Fruit fly (Drosophila melanogaster) whole organism, wandering third instar larva: ENCODE results near the gene CG9649.

Source experiments
- CrebA ChIP-seq: fragments of 200-800 bp; sonication (Bioruptor generic); optimal IDR thresholded peaks from 2 replicates; lab custom pipeline; 2016; ENCODE audit warnings: missing biosample characterization, mild to moderate bottlenecking, missing genetic modification characterization, borderline replicate concordance
- Dif ChIP-seq: fragments of 200-275, 200-300 bp; sonication (Bioruptor generic); optimal IDR thresholded peaks from 2 replicates; lab custom pipeline; 2018; ENCODE audit warnings: missing biosample characterization, missing genetic modification characterization; ENCODE audit not compliant: partially characterized antibody
- HLH106 ChIP-seq: fragments of 200-800 bp; optimal IDR thresholded peaks from 3 replicates; lab custom pipeline; 2019; ENCODE audit warnings: missing biosample characterization, mild to moderate bottlenecking, missing genetic modification characterization, moderate library complexity
- Hr83 ChIP-seq: fragments of 200-300 bp; sonication (Bioruptor generic); optimal IDR thresholded peaks from 2 replicates; lab custom pipeline; 2016; ENCODE audit warnings: missing biosample characterization, mild to moderate bottlenecking, missing genetic modification characterization, moderate library complexity; ENCODE audit not compliant: poor library complexity, severe bottlenecking
- Jra ChIP-seq: sonication (Bioruptor generic); optimal IDR thresholded peaks from 2 replicates; lab custom pipeline; 2016; ENCODE audit warnings: missing biosample characterization, missing genetic modification characterization
- N ChIP-seq: fragments of >200 bp; optimal IDR thresholded peaks from 2 replicates; lab custom pipeline; 2018; ENCODE audit warnings: missing biosample characterization, missing external identifiers, missing genetic modification characterization
- Rel ChIP-seq, 2 experiments: fragments of 200-800 bp; sonication (Bioruptor generic) in 1 of 2; optimal IDR thresholded peaks; 2 replicates in 1 of 2; 3 replicates in 1 of 2; lab custom pipeline; 2016 to 2019; ENCODE audit warnings: mild to moderate bottlenecking in 2 of 2, missing biosample characterization in 2 of 2, missing genetic modification characterization in 2 of 2, moderate library complexity in 1 of 2
- jim ChIP-seq: fragments of 175-275, 200-325 bp; sonication (Bioruptor generic); optimal IDR thresholded peaks from 2 replicates; lab custom pipeline; 2016; ENCODE audit warnings: missing biosample characterization, mild to moderate bottlenecking, missing genetic modification characterization
- sage ChIP-seq: fragments of 200-800 bp; sonication (Bioruptor generic); optimal IDR thresholded peaks from 2 replicates; lab custom pipeline; 2016; ENCODE audit warnings: missing biosample characterization, mild to moderate bottlenecking, missing genetic modification characterization
- tai ChIP-seq: sonication (Bioruptor generic); optimal IDR thresholded peaks from 2 replicates; lab custom pipeline; 2016; ENCODE audit warnings: missing biosample characterization, missing genetic modification characterization

The CG9649 gene

DNA sequence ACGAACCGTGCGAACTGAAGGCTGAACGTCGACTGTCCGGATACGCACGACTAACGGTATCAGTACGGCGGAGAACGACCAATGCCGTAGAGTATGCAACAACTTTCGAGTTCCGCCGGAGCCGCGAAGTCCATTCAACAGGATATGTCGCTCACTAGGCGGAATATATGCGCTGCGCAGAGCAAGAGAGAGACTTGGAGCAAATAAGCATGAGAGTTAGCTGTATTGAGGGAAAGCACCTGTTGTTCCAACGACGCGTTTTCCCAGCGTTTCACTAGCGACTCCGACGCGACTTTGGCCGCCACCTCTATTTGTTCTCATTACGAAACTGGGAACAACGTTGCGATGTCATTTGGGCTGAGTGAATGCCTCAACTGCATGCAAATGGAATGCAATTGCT is 2.9 kb downstream of the CG9649 start, which contains the start of gene Dop1R1:
TSS of gene Dop1R1 (minus strand) at position 35 of the 400 bp plus-strand sequence.
- TF ChIP-seq CrebA (GFP tag; lab: Kevin White, UChicago) = no peak
- TF ChIP-seq sage (GFP tag; lab: Kevin White, UChicago) = no peak
- TF ChIP-seq tai = no peak
- TF ChIP-seq Rel (GFP tag; optimal IDR thresholded peaks at IDR 0.05; lab: Kevin White, UChicago) = no peak
- TF ChIP-seq Rel (tag; optimal IDR thresholded peaks at IDR 0.05; lab: Kevin White, UChicago) = no peak
- TF ChIP-seq Jra (GFP tag; lab: Kevin White, UChicago) = no peak
- TF ChIP-seq N = no peak
- TF ChIP-seq HLH106 = no peak
- no peak for TF ChIP-seq jim (GFP tag; lab: Kevin White, UChicago)
- TF ChIP-seq Dif (GFP tag; lab: Kevin White, UChicago) = no peak
- TF ChIP-seq Hr83 (GFP tag; lab: Kevin White, UChicago) = no peak
